Fruit fly (Drosophila melanogaster): ENCODE results near the gene CG33493.
A peak's percentile ranks its signal among the peaks of the same experiment; 100 is the strongest.

The CG33493 gene

dm6 chr3L:10735095-10735494 is 42.1 kb upstream of the CG33493 start (continued):
- TF ChIP-seq gfzf (GFP tag; optimal IDR thresholded peaks at IDR 0.05), result no peak
- TF ChIP-seq CG1832 (GFP tag; optimal IDR thresholded peaks at IDR 0.05), result no peak
- no peak for TF ChIP-seq Lhr (GFP tag; optimal IDR thresholded peaks at IDR 0.05)
- no peak for TF ChIP-seq Scr (GFP tag; IDR thresholded peaks at IDR 0.05; ENCODE audit: partially characterized antibody)
- TF ChIP-seq Dbx (GFP tag; IDR thresholded peaks at IDR 0.05), result peak; percentile 64; the same call in 1 of the 3 replicates
- peak; percentile 64 for TF ChIP-seq CG9932 (GFP tag; IDR thresholded peaks at IDR 0.05)
- TF ChIP-seq crol (GFP tag; IDR thresholded peaks at IDR 0.05), result no peak
- no peak for TF ChIP-seq ind (GFP tag; optimal IDR thresholded peaks at IDR 0.05)
- no peak for TF ChIP-seq dati (GFP tag; IDR thresholded peaks at IDR 0.05)
- TF ChIP-seq CG32772 (GFP tag; IDR thresholded peaks at IDR 0.05), result 0 out of 2 replicates have a peak, but pooled peaks have one; percentile 25
- TF ChIP-seq CG2889 (GFP tag; IDR thresholded peaks at IDR 0.05), result 0 out of 3 replicates have a peak, but pooled peaks have one; percentile 66
- peak; percentile 74 for TF ChIP-seq dysf (GFP tag; IDR thresholded peaks at IDR 0.05)
- peak; percentile 23 for TF ChIP-seq org-1 (GFP tag; optimal IDR thresholded peaks at IDR 0.05)
- TF ChIP-seq pros (GFP tag; optimal IDR thresholded peaks at IDR 0.05), result no peak
- peak; percentile 75 for TF ChIP-seq CG12769 (tag; optimal IDR thresholded peaks at IDR 0.05)
- TF ChIP-seq CG7987 (GFP tag; optimal IDR thresholded peaks at IDR 0.05), result no peak
- peak; percentile 70; the same call in 2 of the 3 replicates for TF ChIP-seq ken (GFP tag; IDR thresholded peaks at IDR 0.05)
- TF ChIP-seq Neu2 (GFP tag; optimal IDR thresholded peaks at IDR 0.05; ENCODE audit: borderline replicate concordance), result no peak
- TF ChIP-seq dpn (GFP tag; optimal IDR thresholded peaks at IDR 0.05), result peak; percentile 68 to 78
- peak; percentile 73 for TF ChIP-seq CG18599 (GFP tag; optimal IDR thresholded peaks at IDR 0.05)
- TF ChIP-seq CG8089 (GFP tag; optimal IDR thresholded peaks at IDR 0.05), result no peak
- TF ChIP-seq HLH54F (GFP tag; optimal IDR thresholded peaks at IDR 0.05), result peak; percentile 48
- peak; percentile 38 for TF ChIP-seq CG8388 (GFP tag; optimal IDR thresholded peaks at IDR 0.05)
- TF ChIP-seq zen2 (GFP tag; IDR thresholded peaks at IDR 0.05; ENCODE audit: partially characterized antibody), result no peak
- peak; percentile 52 for TF ChIP-seq CG12299 (tag; optimal IDR thresholded peaks at IDR 0.05)
- TF ChIP-seq onecut (GFP tag; IDR thresholded peaks at IDR 0.05), result no peak
- peak; percentile 39 for TF ChIP-seq CG8944 (GFP tag; optimal IDR thresholded peaks at IDR 0.05)
- TF ChIP-seq Atf3 (GFP tag; optimal IDR thresholded peaks at IDR 0.05), result peak; percentile 55
- TF ChIP-seq CG31224 (GFP tag; IDR thresholded peaks at IDR 0.05), result no peak
- TF ChIP-seq Bteb2 (GFP tag; optimal IDR thresholded peaks at IDR 0.05), result peak; percentile 60
- no peak for TF ChIP-seq so (GFP tag; IDR thresholded peaks at IDR 0.05)
- TF ChIP-seq CG14050 (GFP tag; IDR thresholded peaks at IDR 0.05), result peak; percentile 55
- TF ChIP-seq CG17802 (tag; optimal IDR thresholded peaks at IDR 0.05), result peak; percentile 40
- TF ChIP-seq eve (GFP tag; optimal IDR thresholded peaks at IDR 0.05), result peak in 1 of 2 experiments; percentile 85
- no peak for TF ChIP-seq wdn (GFP tag; IDR thresholded peaks at IDR 0.05)
- peak; percentile 48 for TF ChIP-seq B-H2 (GFP tag; optimal IDR thresholded peaks at IDR 0.05)
- TF ChIP-seq HLH3B (GFP tag; IDR thresholded peaks at IDR 0.05), result peak; percentile 58
- TF ChIP-seq tio (GFP tag; optimal IDR thresholded peaks at IDR 0.05), result peak; percentile 76
- no peak for TF ChIP-seq Doc3 (GFP tag; IDR thresholded peaks at IDR 0.05; ENCODE audit: partially characterized antibody)
- TF ChIP-seq tup (GFP tag; optimal IDR thresholded peaks at IDR 0.05), result no peak
- TF ChIP-seq CG10565 (GFP tag; optimal IDR thresholded peaks at IDR 0.05), result no peak
- no peak for TF ChIP-seq D (optimal IDR thresholded peaks at IDR 0.05)
- TF ChIP-seq D (GFP tag; optimal IDR thresholded peaks at IDR 0.05), result no peak
- peak; percentile 49; the same call in 1 of the 3 replicates for TF ChIP-seq Mrtf (GFP tag; IDR thresholded peaks at IDR 0.05)
- no peak for TF ChIP-seq Dp (GFP tag; optimal IDR thresholded peaks at IDR 0.05)
- no peak for TF ChIP-seq CG17186 (GFP tag; optimal IDR thresholded peaks at IDR 0.05)
- TF ChIP-seq Asciz (GFP tag; optimal IDR thresholded peaks at IDR 0.05), result peak; percentile 22
- peak; percentile 33 for TF ChIP-seq CG6683 (GFP tag; optimal IDR thresholded peaks at IDR 0.05)
- no peak for TF ChIP-seq mld (GFP tag; IDR thresholded peaks at IDR 0.05; ENCODE audit: partially characterized antibody)
- TF ChIP-seq klu (GFP tag; IDR thresholded peaks at IDR 0.05), result 0 out of 2 replicates have a peak, but pooled peaks have one; percentile 33
- TF ChIP-seq CG7839 (tag; optimal IDR thresholded peaks at IDR 0.05), result peak; percentile 76

All from whole organism, embryonic.